Fruit fly (Drosophila melanogaster) whole organism, embryonic: Measurements from ENCODE around the gene CG43072.

Experiments used
- BEAF-32 ChIP-seq: fragments of 200-800 bp; sonication (Bioruptor generic); optimal IDR thresholded peaks from 3 replicates; lab custom pipeline; 2017; ENCODE audit warnings: missing biosample characterization, missing genetic modification characterization, mild to moderate bottlenecking, moderate library complexity, missing genetic modification reagents
- CG10209 ChIP-seq: fragments of 200-800 bp; sonication (Bioruptor generic); optimal IDR thresholded peaks from 3 replicates; lab custom pipeline; 2017; ENCODE audit warnings: missing biosample characterization, mild to moderate bottlenecking, missing genetic modification characterization, missing genetic modification reagents
- CG10366 ChIP-seq: fragments of 200-800 bp; sonication (Bioruptor generic); IDR thresholded peaks from 2 replicates; pipeline ENCODE4 v1.3.6; 2022; ENCODE audit warnings: missing biosample characterization, missing genetic modification characterization
- CG11085 ChIP-seq: fragments of 200-800 bp; sonication (Bioruptor generic); IDR thresholded peaks from 2 replicates; pipeline ENCODE4 v1.3.6; 2022; ENCODE audit warnings: missing biosample characterization, missing genetic modification characterization
- CG11560 ChIP-seq: fragments of 200-800 bp; sonication (Bioruptor generic); IDR thresholded peaks from 3 replicates; pipeline ENCODE4 v1.3.6; 2022; ENCODE audit warnings: missing biosample characterization, missing genetic modification characterization
- CG15073 ChIP-seq: fragments of 200-800 bp; sonication (Bioruptor generic); optimal IDR thresholded peaks from 2 replicates; lab custom pipeline; 2016; ENCODE audit warnings: missing biosample characterization, missing genetic modification characterization
- CG16813 ChIP-seq: fragments of 200-800 bp; sonication (Bioruptor generic); IDR thresholded peaks from 3 replicates; pipeline ENCODE4 v1.3.6; 2022; ENCODE audit warnings: missing biosample characterization, missing genetic modification characterization; ENCODE audit not compliant: partially characterized antibody
- CG16863 ChIP-seq: fragments of 200-800 bp; sonication (Bioruptor generic); optimal IDR thresholded peaks from 3 replicates; lab custom pipeline; 2016; ENCODE audit warnings: missing biosample characterization, missing genetic modification characterization
- CG17186 ChIP-seq: fragments of 200-800 bp; sonication (Bioruptor generic); optimal IDR thresholded peaks from 3 replicates; lab custom pipeline; 2017; ENCODE audit warnings: missing biosample characterization, missing genetic modification reagents, missing genetic modification characterization
- CG17359 ChIP-seq: fragments of 200-800 bp; sonication (Bioruptor generic); optimal IDR thresholded peaks from 3 replicates; lab custom pipeline; 2018; ENCODE audit warnings: missing biosample characterization, mild to moderate bottlenecking, missing genetic modification characterization, moderate library complexity
- CG1792 ChIP-seq: fragments of 200-800 bp; sonication (Bioruptor generic); optimal IDR thresholded peaks from 2 replicates; lab custom pipeline; 2016; ENCODE audit warnings: missing biosample characterization, missing genetic modification characterization
- CG18262 ChIP-seq: fragments of 200-800 bp; optimal IDR thresholded peaks from 3 replicates; lab custom pipeline; 2019; ENCODE audit warnings: missing biosample characterization, mild to moderate bottlenecking, missing genetic modification characterization, moderate library complexity
- CG18619 ChIP-seq: fragments of 200-800 bp; sonication (Bioruptor generic); optimal IDR thresholded peaks from 3 replicates; lab custom pipeline; 2017; ENCODE audit warnings: missing biosample characterization, mild to moderate bottlenecking, missing genetic modification characterization
- CG3281 ChIP-seq: fragments of 200-800 bp; sonication (Bioruptor generic); optimal IDR thresholded peaks from 3 replicates; lab custom pipeline; 2017; ENCODE audit warnings: missing biosample characterization, mild to moderate bottlenecking, missing genetic modification characterization
- CG34376 ChIP-seq: fragments of 200-800 bp; sonication (Bioruptor generic); optimal IDR thresholded peaks from 2 replicates; lab custom pipeline; 2018; ENCODE audit warnings: missing biosample characterization, mild to moderate bottlenecking, missing genetic modification characterization
- CG4360 ChIP-seq: fragments of 200-800 bp; sonication (Bioruptor generic); IDR thresholded peaks from 2 replicates; pipeline ENCODE4 v1.3.6; 2022; ENCODE audit warnings: missing biosample characterization, missing genetic modification characterization
- CG4617 ChIP-seq: fragments of 200-800 bp; sonication (Bioruptor generic); optimal IDR thresholded peaks from 3 replicates; lab custom pipeline; 2016; ENCODE audit warnings: missing biosample characterization, missing genetic modification characterization, borderline replicate concordance
- CG4820 ChIP-seq: fragments of 200-800 bp; sonication (Bioruptor generic); optimal IDR thresholded peaks from 3 replicates; lab custom pipeline; 2016; ENCODE audit warnings: missing biosample characterization, missing genetic modification characterization
- CG6654 ChIP-seq: fragments of 200-800 bp; sonication (Bioruptor generic); optimal IDR thresholded peaks from 2 replicates; lab custom pipeline; 2017; ENCODE audit warnings: missing biosample characterization, mild to moderate bottlenecking, missing genetic modification characterization
- CG6683 ChIP-seq: fragments of 200-800 bp; sonication (Bioruptor generic); optimal IDR thresholded peaks from 2 replicates; lab custom pipeline; 2017; ENCODE audit warnings: missing biosample characterization, mild to moderate bottlenecking, missing genetic modification characterization, missing genetic modification reagents
- CG6813 ChIP-seq: fragments of 200-800 bp; sonication (Bioruptor generic); optimal IDR thresholded peaks from 2 replicates; lab custom pipeline; 2017; ENCODE audit warnings: missing biosample characterization, missing genetic modification characterization, mild to moderate bottlenecking, moderate library complexity, missing genetic modification reagents
- CG6854 ChIP-seq: fragments of 200-800 bp; sonication (Bioruptor generic); optimal IDR thresholded peaks from 3 replicates; lab custom pipeline; 2017; ENCODE audit warnings: missing biosample characterization, mild to moderate bottlenecking, missing genetic modification characterization
- CG8388 ChIP-seq: fragments of 200-800 bp; sonication (Bioruptor generic); optimal IDR thresholded peaks from 2 replicates; lab custom pipeline; 2019; ENCODE audit warnings: missing biosample characterization, mild to moderate bottlenecking, missing genetic modification characterization, moderate library complexity
- CG9437 ChIP-seq: fragments of 200-800 bp; sonication (Bioruptor generic); optimal IDR thresholded peaks from 2 replicates; lab custom pipeline; 2018; ENCODE audit warnings: missing biosample characterization, mild to moderate bottlenecking, missing genetic modification characterization
- Dad ChIP-seq: fragments of 200-800 bp; sonication (Bioruptor generic); optimal IDR thresholded peaks from 3 replicates; lab custom pipeline; 2016; ENCODE audit warnings: missing biosample characterization, missing genetic modification characterization
- Hmr ChIP-seq: fragments of 200-800 bp; sonication (Bioruptor generic); optimal IDR thresholded peaks from 3 replicates; lab custom pipeline; 2017; ENCODE audit warnings: mild to moderate bottlenecking, missing biosample characterization, missing genetic modification reagents, missing genetic modification characterization
- MESR4 ChIP-seq: fragments of 200-800 bp; sonication (Bioruptor generic); optimal IDR thresholded peaks from 2 replicates; lab custom pipeline; 2018; ENCODE audit warnings: missing biosample characterization, mild to moderate bottlenecking, missing genetic modification characterization, moderate library complexity
- NfI ChIP-seq: fragments of 200-800 bp; sonication (Bioruptor generic); optimal IDR thresholded peaks from 3 replicates; lab custom pipeline; 2018; ENCODE audit warnings: missing biosample characterization, mild to moderate bottlenecking, missing genetic modification characterization, moderate library complexity
- Tbp ChIP-seq: fragments of >200 bp; optimal IDR thresholded peaks from 2 replicates; lab custom pipeline; 2018; ENCODE audit warnings: missing biosample characterization, missing genetic modification characterization
- Xrp1 ChIP-seq: fragments of 200-800 bp; sonication (Bioruptor generic); IDR thresholded peaks from 2 replicates; pipeline ENCODE4 v1.3.6; 2022; ENCODE audit warnings: missing biosample characterization, missing genetic modification characterization
- abd-A ChIP-seq: fragments of 200-800 bp; sonication (Bioruptor generic); optimal IDR thresholded peaks from 3 replicates; lab custom pipeline; 2019; ENCODE audit warnings: missing biosample characterization, mild to moderate bottlenecking, missing genetic modification characterization, moderate library complexity
- ac ChIP-seq: fragments of 200-800 bp; sonication (Bioruptor generic); optimal IDR thresholded peaks from 3 replicates; lab custom pipeline; 2017; ENCODE audit warnings: missing biosample characterization, mild to moderate bottlenecking, missing genetic modification characterization
- az2 ChIP-seq: fragments of 200-800 bp; sonication (Bioruptor generic); optimal IDR thresholded peaks from 3 replicates; lab custom pipeline; 2016; ENCODE audit warnings: missing biosample characterization, missing genetic modification characterization
- emc ChIP-seq: fragments of 200-800 bp; sonication (Bioruptor generic); optimal IDR thresholded peaks from 2 replicates; lab custom pipeline; 2016; ENCODE audit warnings: missing biosample characterization, missing genetic modification characterization
- eve ChIP-seq, 2 experiments: fragments of >200 bp; optimal IDR thresholded peaks; 2 replicates each; lab custom pipeline; 2017; ENCODE audit warnings: missing biosample characterization in 2 of 2, missing genetic modification characterization in 2 of 2
- fd3F ChIP-seq: fragments of 200-800 bp; sonication (Bioruptor generic); optimal IDR thresholded peaks from 2 replicates; lab custom pipeline; 2018; ENCODE audit warnings: missing biosample characterization, mild to moderate bottlenecking, missing genetic modification characterization, moderate library complexity
- fru ChIP-seq: fragments of >200 bp; optimal IDR thresholded peaks from 2 replicates; lab custom pipeline; 2017
- ftz-f1 ChIP-seq: fragments of 200-800 bp; sonication (Bioruptor generic); optimal IDR thresholded peaks from 2 replicates; lab custom pipeline; 2016; ENCODE audit warnings: missing biosample characterization, missing genetic modification characterization
- fu2 ChIP-seq: fragments of 200-800 bp; sonication (Bioruptor generic); optimal IDR thresholded peaks from 2 replicates; lab custom pipeline; 2016; ENCODE audit warnings: missing biosample characterization, missing genetic modification characterization
- jumu ChIP-seq: fragments of 200-800 bp; sonication (Bioruptor generic); optimal IDR thresholded peaks from 3 replicates; lab custom pipeline; 2016; ENCODE audit warnings: missing biosample characterization, missing genetic modification characterization
- lola ChIP-seq, 3 experiments: fragments of >200 bp in 2 of 3; fragments of 200-800 bp in 1 of 3; sonication (Bioruptor generic) in 1 of 3; optimal IDR thresholded peaks; 2 replicates each; lab custom pipeline; 2017 to 2019; ENCODE audit warnings: missing biosample characterization in 3 of 3, missing genetic modification characterization in 3 of 3, mild to moderate bottlenecking in 1 of 3, moderate library complexity in 1 of 3
- lov ChIP-seq, 2 experiments: fragments of 200-800 bp in 1 of 2; fragments of >200 bp in 1 of 2; sonication (Bioruptor generic) in 1 of 2; IDR thresholded peaks in 1 of 2; optimal IDR thresholded peaks in 1 of 2; 2 replicates in 1 of 2; 3 replicates in 1 of 2; pipeline versions ENCODE4 v1.3.6 to Lab custom; 2017 to 2022; ENCODE audit warnings: missing biosample characterization in 1 of 2, missing genetic modification characterization in 1 of 2
- maf-S ChIP-seq: fragments of 200-800 bp; sonication (Bioruptor generic); optimal IDR thresholded peaks from 2 replicates; lab custom pipeline; 2016; ENCODE audit warnings: missing biosample characterization, missing genetic modification characterization
- nom ChIP-seq: fragments of 200-800 bp; sonication (Bioruptor generic); optimal IDR thresholded peaks from 2 replicates; lab custom pipeline; 2017; ENCODE audit warnings: missing biosample characterization, missing genetic modification characterization, mild to moderate bottlenecking, moderate library complexity, missing genetic modification reagents
- pzg ChIP-seq: fragments of 200-800 bp; sonication (Bioruptor generic); optimal IDR thresholded peaks from 3 replicates; lab custom pipeline; 2018; ENCODE audit warnings: missing biosample characterization, mild to moderate bottlenecking, missing genetic modification characterization, moderate library complexity
- ssp ChIP-seq: fragments of 200-800 bp; sonication (Bioruptor generic); IDR thresholded peaks from 2 replicates; pipeline ENCODE4 v1.3.6; 2022; ENCODE audit warnings: missing biosample characterization, missing genetic modification characterization
- tx ChIP-seq: fragments of 200-800 bp; sonication (Bioruptor generic); optimal IDR thresholded peaks from 2 replicates; lab custom pipeline; 2016; ENCODE audit warnings: missing biosample characterization, missing genetic modification characterization
- wor ChIP-seq: fragments of 200-800 bp; sonication (Bioruptor generic); IDR thresholded peaks from 2 replicates; pipeline ENCODE4 v1.3.6; 2022; ENCODE audit warnings: missing biosample characterization, missing genetic modification characterization

CG43072 gene

dm6 chr3L:21026025-21026916 is 39.4 kb upstream of the CG43072 start (continued):
- no peak for TF ChIP-seq CG17186 (GFP tag; lab: Kevin White, UChicago)
- TF ChIP-seq CG18262, result no peak
- no peak for TF ChIP-seq CG6654
- no peak for TF ChIP-seq Dad (GFP tag; lab: Kevin White, UChicago)
- no peak for TF ChIP-seq ac (GFP tag; lab: Kevin White, UChicago)
- no peak for TF ChIP-seq wor (GFP tag; lab: Robert Waterston, UW)
- no peak for TF ChIP-seq tx (GFP tag; lab: Kevin White, UChicago)
- TF ChIP-seq CG10366 (GFP tag; lab: Robert Waterston, UW), result no peak
- TF ChIP-seq ssp, result no peak
- TF ChIP-seq CG1792 (GFP tag; lab: Kevin White, UChicago), result no peak
- no peak for TF ChIP-seq NfI (GFP tag; lab: Kevin White, UChicago)
- no peak; the same call in none of the 2 replicates for TF ChIP-seq CG4360 (GFP tag; lab: Robert Waterston, UW)
- no peak for TF ChIP-seq Tbp (GFP tag; lab: Kevin White, UChicago)
- TF ChIP-seq CG34376 (GFP tag; lab: Kevin White, UChicago), result no peak
- TF ChIP-seq CG17359 (tag; lab: Kevin White, UChicago), result no peak
- no peak for TF ChIP-seq CG16863 (GFP tag; lab: Kevin White, UChicago)
- no peak for TF ChIP-seq lola (GFP tag; optimal IDR thresholded peaks at IDR 0.05; lab: Kevin White, UChicago)
- TF ChIP-seq jumu (GFP tag; lab: Kevin White, UChicago), result no peak
- no peak for TF ChIP-seq BEAF-32 (GFP tag; lab: Kevin White, UChicago)
- no peak for TF ChIP-seq CG15073
- no peak for TF ChIP-seq CG9437
- peak; percentile 36 for TF ChIP-seq fru (lab: Kevin White, UChicago)
- TF ChIP-seq CG11085 (GFP tag; lab: Robert Waterston, UW), result no peak
- TF ChIP-seq CG18619 (GFP tag; lab: Kevin White, UChicago), result no peak
- TF ChIP-seq Hmr (GFP tag; lab: Kevin White, UChicago), result no peak
- TF ChIP-seq az2 (GFP tag; lab: Kevin White, UChicago), result no peak
- TF ChIP-seq CG16813 (GFP tag; lab: Robert Waterston, UW), result peak; percentile 28; the same call in 1 of the 3 replicates
- TF ChIP-seq nom, result peak; percentile 53
- TF ChIP-seq fu2 (GFP tag; lab: Kevin White, UChicago), result no peak
- no peak for TF ChIP-seq abd-A
- TF ChIP-seq CG4617, result no peak
- no peak for TF ChIP-seq eve (GFP tag; optimal IDR thresholded peaks at IDR 0.05; lab: Kevin White, UChicago)
- TF ChIP-seq CG11560 (tag; lab: Robert Waterston, UW), result no peak
- TF ChIP-seq fd3F (GFP tag; lab: Kevin White, UChicago), result no peak
- no peak for TF ChIP-seq pzg (GFP tag; lab: Kevin White, UChicago)
- TF ChIP-seq MESR4, result no peak
- no peak for TF ChIP-seq CG6813 (GFP tag; lab: Kevin White, UChicago)
- TF ChIP-seq ftz-f1 (GFP tag; lab: Kevin White, UChicago), result no peak
- peak; percentile 45 for TF ChIP-seq CG3281 (GFP tag; lab: Kevin White, UChicago)
- TF ChIP-seq CG6683 (GFP tag; lab: Kevin White, UChicago), result no peak
- TF ChIP-seq lov (optimal IDR thresholded peaks at IDR 0.05; lab: Kevin White, UChicago), result peak; percentile 78
- 0 out of 3 replicates have a peak, but pooled peaks have one; percentile 28 for TF ChIP-seq lov (GFP tag; IDR thresholded peaks at IDR 0.05; lab: Robert Waterston, UW)
- 0 out of 2 replicates have a peak, but pooled peaks have one; percentile 4 for TF ChIP-seq Xrp1
- TF ChIP-seq CG10209 (GFP tag; lab: Kevin White, UChicago), result no peak
- no peak for TF ChIP-seq CG8388 (GFP tag; lab: Kevin White, UChicago)
- TF ChIP-seq CG4820 (GFP tag; lab: Kevin White, UChicago), result no peak
- TF ChIP-seq CG6854 (GFP tag; lab: Kevin White, UChicago), result no peak
- TF ChIP-seq maf-S (GFP tag; lab: Kevin White, UChicago), result no peak
- no peak for TF ChIP-seq emc (GFP tag; lab: Kevin White, UChicago)
